Fruit fly (Drosophila melanogaster): ENCODE data around the gene colt.

The colt gene

DNA sequence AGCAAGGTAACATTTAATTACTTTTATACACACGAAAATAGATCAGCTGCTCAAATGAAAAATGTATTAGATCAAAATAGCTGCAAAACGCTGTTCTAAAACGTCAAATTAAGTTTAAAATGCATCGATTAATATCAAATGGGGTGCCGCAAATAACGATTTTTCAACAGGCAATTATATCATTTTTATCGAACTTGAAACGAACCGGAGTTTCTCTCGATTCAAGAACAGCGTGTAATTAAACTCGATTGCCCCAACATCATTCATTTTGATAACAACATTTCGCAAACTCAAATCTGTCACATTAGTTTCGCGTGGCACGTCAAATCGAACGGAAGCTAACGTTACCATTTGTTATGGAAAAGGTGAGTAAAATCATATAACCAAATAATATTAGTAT, 44.5 kb downstream of the colt start, which contains the start of gene CG31689:
TSS of gene CG31689 (plus strand) at position 301 of the 400 bp plus-strand sequence.
- TF ChIP-seq CG11456 (GFP tag; IDR thresholded peaks at IDR 0.05): no peak
- TF ChIP-seq CG14667 (GFP tag; IDR thresholded peaks at IDR 0.05): no peak
- no peak for TF ChIP-seq CG32532 (GFP tag; IDR thresholded peaks at IDR 0.05)
- no peak for TF ChIP-seq Tbp (GFP tag; optimal IDR thresholded peaks at IDR 0.05)
- TF ChIP-seq klu (GFP tag; IDR thresholded peaks at IDR 0.05): no peak
- TF ChIP-seq CoRest (tag; optimal IDR thresholded peaks at IDR 0.05): no peak
- no peak for TF ChIP-seq rib (GFP tag; IDR thresholded peaks at IDR 0.05)
- no peak for TF ChIP-seq CG12236 (GFP tag; optimal IDR thresholded peaks at IDR 0.05)
- no peak for TF ChIP-seq CG4730 (GFP tag; IDR thresholded peaks at IDR 0.05)
- TF ChIP-seq crp (GFP tag; optimal IDR thresholded peaks at IDR 0.05): no peak
- TF ChIP-seq CG8478 (optimal IDR thresholded peaks at IDR 0.05): no peak
- TF ChIP-seq pb (GFP tag; optimal IDR thresholded peaks at IDR 0.05): no peak

DNA sequence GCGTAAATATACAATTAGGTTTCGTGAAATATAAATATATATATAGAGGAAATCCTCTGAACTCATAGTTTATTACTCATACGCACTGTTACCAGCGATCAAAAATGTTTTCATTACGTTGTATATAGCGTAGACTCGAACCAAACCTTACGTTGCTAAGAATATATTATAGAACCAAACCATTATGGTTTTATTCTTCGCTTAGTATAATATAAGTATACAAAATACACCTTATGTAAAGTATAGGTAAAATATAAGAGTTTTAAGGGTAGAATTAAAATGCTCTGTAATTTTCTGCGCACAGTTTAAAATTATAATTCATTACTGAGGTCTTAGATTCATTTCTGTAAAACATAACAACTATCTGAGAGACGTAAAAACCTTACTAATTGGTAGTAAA, 45.4 kb downstream of the colt start:
- TF ChIP-seq pita (GFP tag; optimal IDR thresholded peaks at IDR 0.05) (peak; percentile 59), CG12104 (GFP tag; optimal IDR thresholded peaks at IDR 0.05) (no peak), CG13287 (GFP tag; IDR thresholded peaks at IDR 0.05; ENCODE audit: partially characterized antibody) (peak; percentile 27; the same call in 1 of the 2 replicates), row (GFP tag; IDR thresholded peaks at IDR 0.05) (peak; percentile 19; the same call in 1 of the 3 replicates), CG16813 (GFP tag; IDR thresholded peaks at IDR 0.05; ENCODE audit: partially characterized antibody) (no peak), knrl (GFP tag; IDR thresholded peaks at IDR 0.05; ENCODE audit: partially characterized antibody) (peak; percentile 41; the same call in 1 of the 3 replicates), gem (tag; optimal IDR thresholded peaks at IDR 0.05) (peak; percentile 6), CG31441 (GFP tag; IDR thresholded peaks at IDR 0.05) (no peak), stwl (tag; optimal IDR thresholded peaks at IDR 0.05) (peak; percentile 63), CG6689 (GFP tag; IDR thresholded peaks at IDR 0.05) (no peak), Bgb (GFP tag; IDR thresholded peaks at IDR 0.05; ENCODE audit: partially characterized antibody) (peak; percentile 52; the same call in 1 of the 2 replicates), CoRest (tag; optimal IDR thresholded peaks at IDR 0.05) (peak; percentile 13), CG10979 (tag; optimal IDR thresholded peaks at IDR 0.05) (peak; percentile 26), CG8944 (GFP tag; optimal IDR thresholded peaks at IDR 0.05) (no peak), dimm (GFP tag; IDR thresholded peaks at IDR 0.05) (no peak), Med (GFP tag) (peak; percentile 1), CTCF (GFP tag; optimal IDR thresholded peaks at IDR 0.05) (peak; percentile 79), zen (tag; optimal IDR thresholded peaks at IDR 0.05) (peak; percentile 6), NK7.1 (GFP tag; optimal IDR thresholded peaks at IDR 0.05) (no peak), amos (GFP tag; IDR thresholded peaks at IDR 0.05; ENCODE audit: partially characterized antibody) (peak; percentile 44), tll (GFP tag; optimal IDR thresholded peaks at IDR 0.05) (no peak), trem (tag; optimal IDR thresholded peaks at IDR 0.05) (peak; percentile 6), CG12391 (tag; optimal IDR thresholded peaks at IDR 0.05) (no peak), CG7372 (GFP tag; IDR thresholded peaks at IDR 0.05) (peak; percentile 84), CG9437 (GFP tag; optimal IDR thresholded peaks at IDR 0.05) (peak; percentile 99), CG11504 (tag; optimal IDR thresholded peaks at IDR 0.05) (peak; percentile 19)

DNA sequence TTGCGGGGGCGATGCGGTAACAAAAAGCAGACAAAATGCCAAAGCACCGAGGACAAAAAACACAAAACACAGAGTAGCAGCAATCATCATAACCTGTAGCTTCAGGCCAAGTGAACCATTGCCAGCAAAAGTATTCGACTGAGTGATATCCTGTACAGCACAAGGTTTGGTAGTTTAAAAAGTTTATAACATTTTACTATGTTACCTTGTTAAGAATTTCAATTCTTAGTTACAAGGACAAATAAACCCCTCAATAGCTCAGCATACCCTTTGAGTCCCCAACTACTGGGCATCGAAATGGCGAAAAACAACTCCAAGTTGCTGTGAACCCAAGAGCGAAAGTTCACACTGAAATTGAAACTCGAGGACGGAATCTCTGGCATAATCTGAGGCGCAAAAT, 46.8 kb downstream of the colt start:
- TF ChIP-seq dmrt99B (tag; optimal IDR thresholded peaks at IDR 0.05) (peak; percentile 30), dysf (GFP tag; IDR thresholded peaks at IDR 0.05) (peak; percentile 58), Gug (GFP tag; IDR thresholded peaks at IDR 0.05) (0 out of 4 replicates have a peak, but pooled peaks have one; percentile 7), Mrtf (GFP tag; IDR thresholded peaks at IDR 0.05) (0 out of 3 replicates have a peak, but pooled peaks have one; percentile 24), Nf-YC (tag; optimal IDR thresholded peaks at IDR 0.05) (no peak), rib (GFP tag; IDR thresholded peaks at IDR 0.05) (no peak), stwl (tag; optimal IDR thresholded peaks at IDR 0.05) (no peak), Dref (GFP tag; IDR thresholded peaks at IDR 0.05) (no peak), CG4424 (GFP tag; optimal IDR thresholded peaks at IDR 0.05) (no peak), CG15696 (tag; optimal IDR thresholded peaks at IDR 0.05) (no peak), gcm (GFP tag; optimal IDR thresholded peaks at IDR 0.05) (no peak), unpg (GFP tag; optimal IDR thresholded peaks at IDR 0.05) (no peak), CG8944 (GFP tag; optimal IDR thresholded peaks at IDR 0.05) (no peak), Tbp (GFP tag; optimal IDR thresholded peaks at IDR 0.05) (no peak), CG4617 (GFP tag; optimal IDR thresholded peaks at IDR 0.05; ENCODE audit: borderline replicate concordance) (no peak), lola (GFP tag; optimal IDR thresholded peaks at IDR 0.05) (no peak), ken (GFP tag; IDR thresholded peaks at IDR 0.05) (no peak)
